Comparison of ENCODE assay signal across 6 worm cellular contexts in genomic region chrX:5117571-5117970, ce11.
A peak's percentile ranks its signal among the peaks of the same experiment; 100 is the strongest.
TF ChIP-seq lines count a peak whose summit lies in the region.

No protein-coding gene starts in this region.

TF ChIP-seq in whole organism, L1 larva, 84 proteins besides CTCF, POLR2A, EP300 and RAD21:
- no peak for TF ChIP-seq dsc-1 (tag; optimal IDR thresholded peaks at IDR 0.05; lab: Kevin White, UChicago)
- TF ChIP-seq ces-1 (GFP tag; optimal IDR thresholded peaks at IDR 0.05; lab: Kevin White, UChicago), result peak; percentile 94
- peak; percentile 81 for TF ChIP-seq lin-14 (GFP tag; optimal IDR thresholded peaks at IDR 0.05; lab: Kevin White, UChicago)
- TF ChIP-seq fkh-10 (GFP tag; optimal IDR thresholded peaks at IDR 0.05; lab: Kevin White, UChicago), result peak; percentile 93
- TF ChIP-seq tbx-2 (tag; optimal IDR thresholded peaks at IDR 0.05; lab: Kevin White, UChicago), result peak; percentile 41
- peak; percentile 11 to 52 for TF ChIP-seq lsy-2 (tag; optimal IDR thresholded peaks at IDR 0.05; lab: Kevin White, UChicago)
- no peak for TF ChIP-seq xbp-1 (tag; optimal IDR thresholded peaks at IDR 0.05; lab: Kevin White, UChicago)

TF ChIP-seq in whole organism, L2 larva, 48 proteins besides CTCF, POLR2A, EP300 and RAD21:
- TF ChIP-seq ztf-1 (GFP tag; conservative IDR thresholded peaks at IDR 0.05; lab: Robert Waterston, UW) (no peak), nhr-23 (tag; optimal IDR thresholded peaks at IDR 0.05; lab: Kevin White, UChicago) (no peak), sma-9 (GFP tag; optimal IDR thresholded peaks at IDR 0.05; lab: Kevin White, UChicago) (peak; percentile 23), sma-9 (tag; optimal IDR thresholded peaks at IDR 0.05; lab: Kevin White, UChicago) (no peak), C34F6.9 (tag; optimal IDR thresholded peaks at IDR 0.05; lab: Kevin White, UChicago) (peak; percentile 24), nhr-6 (tag; optimal IDR thresholded peaks at IDR 0.05; lab: Kevin White, UChicago) (peak; percentile 30), crh-2 (tag; optimal IDR thresholded peaks at IDR 0.05; lab: Kevin White, UChicago) (peak; percentile 0), ceh-82 (tag; optimal IDR thresholded peaks at IDR 0.05; lab: Kevin White, UChicago) (no peak), elt-1 (tag; optimal IDR thresholded peaks at IDR 0.05; lab: Kevin White, UChicago) (no peak), sem-4 (tag; optimal IDR thresholded peaks at IDR 0.05; lab: Kevin White, UChicago) (peak; percentile 48), lsy-2 (tag; optimal IDR thresholded peaks at IDR 0.05; lab: Kevin White, UChicago) (peak in 1 of 2 experiments; percentile 39)

TF ChIP-seq in whole organism, L3 larva, 47 proteins besides CTCF, POLR2A, EP300 and RAD21:
- TF ChIP-seq ama-1 (optimal IDR thresholded peaks at IDR 0.05; lab: Kevin White, UChicago), result no peak
- TF ChIP-seq fkh-10 (GFP tag; optimal IDR thresholded peaks at IDR 0.05; lab: Kevin White, UChicago), result peak; percentile 85
- no peak for TF ChIP-seq eor-1 (tag; optimal IDR thresholded peaks at IDR 0.05; lab: Kevin White, UChicago)

TF ChIP-seq in whole organism, L4 larva, 104 proteins besides CTCF, POLR2A, EP300 and RAD21 (continues in another document):
- peak; percentile 49 for TF ChIP-seq fkh-10 (GFP tag; optimal IDR thresholded peaks at IDR 0.05; lab: Kevin White, UChicago)
- no peak for TF ChIP-seq spr-1 (tag; optimal IDR thresholded peaks at IDR 0.05; lab: Kevin White, UChicago)
- TF ChIP-seq lsy-2 (tag; optimal IDR thresholded peaks at IDR 0.05; lab: Kevin White, UChicago), result peak in 1 of 2 experiments; percentile 52
- peak; percentile 9 for TF ChIP-seq mes-2 (tag; optimal IDR thresholded peaks at IDR 0.05; lab: Kevin White, UChicago; ENCODE audit: poor library complexity, severe bottlenecking)
- TF ChIP-seq sdz-12 (GFP tag; optimal IDR thresholded peaks at IDR 0.05; lab: Kevin White, UChicago), result no peak
- TF ChIP-seq nhr-28 (tag; optimal IDR thresholded peaks at IDR 0.05; lab: Kevin White, UChicago), result no peak
- no peak for TF ChIP-seq fos-1 (tag; optimal IDR thresholded peaks at IDR 0.05; lab: Kevin White, UChicago)
- TF ChIP-seq nhr-25 (tag; optimal IDR thresholded peaks at IDR 0.05; lab: Kevin White, UChicago; ENCODE audit: borderline replicate concordance, insufficient read depth), result no peak
- TF ChIP-seq zfp-2 (tag; optimal IDR thresholded peaks at IDR 0.05; lab: Kevin White, UChicago), result no peak
- TF ChIP-seq saeg-2 (GFP tag; IDR thresholded peaks at IDR 0.05; lab: Robert Waterston, UW), result no peak
- TF ChIP-seq nhr-102 (tag; optimal IDR thresholded peaks at IDR 0.05; lab: Kevin White, UChicago), result no peak
- TF ChIP-seq mep-1 (tag; optimal IDR thresholded peaks at IDR 0.05; lab: Kevin White, UChicago), result no peak
- no peak for TF ChIP-seq tra-1 (GFP tag; IDR thresholded peaks at IDR 0.05; lab: Robert Waterston, UW)
- TF ChIP-seq nhr-77 (tag; optimal IDR thresholded peaks at IDR 0.05; lab: Kevin White, UChicago), result no peak
- TF ChIP-seq ZK546.5 (tag; optimal IDR thresholded peaks at IDR 0.05; lab: Kevin White, UChicago), result no peak
- TF ChIP-seq Y105C5A.15 (GFP tag; IDR thresholded peaks at IDR 0.05; lab: Robert Waterston, UW), result no peak
- TF ChIP-seq lin-39 (tag; optimal IDR thresholded peaks at IDR 0.05; lab: Kevin White, UChicago), result no peak
- no peak for TF ChIP-seq hif-1 (tag; optimal IDR thresholded peaks at IDR 0.05; lab: Kevin White, UChicago)
- TF ChIP-seq daf-12 (tag; optimal IDR thresholded peaks at IDR 0.05; lab: Kevin White, UChicago), result no peak
- no peak for TF ChIP-seq zip-2 (tag; optimal IDR thresholded peaks at IDR 0.05; lab: Kevin White, UChicago)
- TF ChIP-seq ces-1 (GFP tag; optimal IDR thresholded peaks at IDR 0.05; lab: Kevin White, UChicago), result peak; percentile 95
- no peak for TF ChIP-seq madf-9 (GFP tag; conservative IDR thresholded peaks at IDR 0.05; lab: Robert Waterston, UW)
- TF ChIP-seq php-3 (GFP tag; IDR thresholded peaks at IDR 0.05; lab: Robert Waterston, UW), result no peak
- no peak for TF ChIP-seq ama-1 (optimal IDR thresholded peaks at IDR 0.05; lab: Kevin White, UChicago)
- no peak for TF ChIP-seq mdl-1 (tag; optimal IDR thresholded peaks at IDR 0.05; lab: Kevin White, UChicago)

TF ChIP-seq in whole organism, late embryonic, 69 proteins besides CTCF, POLR2A, EP300 and RAD21:
- TF ChIP-seq hlh-30 (tag; optimal IDR thresholded peaks at IDR 0.05; lab: Kevin White, UChicago; ENCODE audit: insufficient read depth) (no peak), unc-42 (tag; optimal IDR thresholded peaks at IDR 0.05; lab: Kevin White, UChicago) (peak; percentile 99)

TF ChIP-seq in whole organism, mixed stage, embryonic, 35 proteins besides CTCF, POLR2A, EP300 and RAD21:
- TF ChIP-seq ces-1 (GFP tag; optimal IDR thresholded peaks at IDR 0.05; lab: Kevin White, UChicago), result peak; percentile 95
- TF ChIP-seq nhr-12 (tag; optimal IDR thresholded peaks at IDR 0.05; lab: Kevin White, UChicago), result no peak
- TF ChIP-seq unc-39 (tag; optimal IDR thresholded peaks at IDR 0.05; lab: Kevin White, UChicago), result no peak
- TF ChIP-seq tbx-8 (GFP tag; optimal IDR thresholded peaks at IDR 0.05; lab: Kevin White, UChicago), result no peak
- TF ChIP-seq elt-3 (tag; optimal IDR thresholded peaks at IDR 0.05; lab: Kevin White, UChicago), result no peak
- TF ChIP-seq pha-4 (tag; optimal IDR thresholded peaks at IDR 0.05; lab: Kevin White, UChicago), result no peak
- no peak for TF ChIP-seq cnd-1 (tag; optimal IDR thresholded peaks at IDR 0.05; lab: Kevin White, UChicago)

Comparison
In these comparisons a context has a peak if more than half of its experiments do, and no peak if none do; other contexts are left out.
1. Of the 29 proteins assayed by ChIP-seq in both whole organism, L4 larva and whole organism, L1 larva: peak only in whole organism, L4 larva: aha-1; only in whole organism, L1 larva: none; in both: ces-1 and fkh-10; in neither: 25; mixed calls (peak in some experiments, not most) for 1.